Fruit fly (Drosophila melanogaster): ENCODE data around the gene CG18273.

Gene CG18273

DNA sequence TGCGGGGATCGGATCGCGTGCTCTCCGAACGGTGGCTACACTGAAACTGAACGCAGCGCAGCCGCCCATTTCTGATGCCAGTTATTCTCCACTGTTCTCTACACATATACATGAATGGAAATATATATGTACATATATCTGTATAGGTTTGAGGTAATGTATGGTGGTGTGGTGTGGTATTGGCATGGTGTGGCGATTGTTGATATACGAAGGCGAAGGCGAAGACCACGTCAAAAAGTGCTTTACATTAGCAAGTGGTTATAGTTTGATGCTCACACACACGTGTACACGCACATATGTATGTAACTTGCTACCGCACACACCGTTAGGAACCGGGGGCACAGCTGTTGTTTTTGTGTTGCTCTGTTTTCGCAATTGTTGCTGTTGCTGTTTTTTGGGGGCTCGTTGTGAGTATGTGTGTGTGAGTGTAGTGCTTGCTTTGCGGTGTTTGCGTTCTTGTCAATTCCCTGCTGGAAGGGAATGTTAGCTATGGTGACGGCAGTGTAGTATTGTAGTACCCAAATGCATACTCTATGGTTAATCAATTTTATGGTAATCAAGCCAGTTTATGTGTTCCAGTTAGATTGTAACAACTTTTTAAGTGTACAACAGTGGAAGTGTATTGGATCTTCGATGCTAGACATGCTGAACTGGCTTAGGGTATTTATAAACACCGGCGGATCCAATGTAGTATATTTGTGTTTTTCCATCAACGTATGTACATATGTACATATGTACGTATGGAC lies 6.2 kb upstream of the CG18273 start, which contains the start of gene CG17896 (continued):
- TF ChIP-seq CG9437 (GFP tag; optimal IDR thresholded peaks at IDR 0.05) (peak; percentile 89), run (tag; optimal IDR thresholded peaks at IDR 0.05) (peak; percentile 91), usp (GFP tag; optimal IDR thresholded peaks at IDR 0.05) (no peak), fu2 (GFP tag; optimal IDR thresholded peaks at IDR 0.05) (peak; percentile 99), CG12071 (GFP tag; optimal IDR thresholded peaks at IDR 0.05) (peak; percentile 98), CG15696 (tag; optimal IDR thresholded peaks at IDR 0.05) (peak; percentile 80), CG4707 (GFP tag; optimal IDR thresholded peaks at IDR 0.05) (peak; percentile 85), pho (GFP tag; optimal IDR thresholded peaks at IDR 0.05) (peak; percentile 99), Tbp (GFP tag; optimal IDR thresholded peaks at IDR 0.05) (no peak), dmrt99B (tag; optimal IDR thresholded peaks at IDR 0.05) (peak; percentile 97), unc-4 (GFP tag; IDR thresholded peaks at IDR 0.05; ENCODE audit: partially characterized antibody) (no peak), CG13296 (GFP tag; optimal IDR thresholded peaks at IDR 0.05) (peak; percentile 97), slou (GFP tag; optimal IDR thresholded peaks at IDR 0.05) (peak; percentile 97), Doc3 (GFP tag; IDR thresholded peaks at IDR 0.05; ENCODE audit: partially characterized antibody) (0 out of 3 replicates have a peak, but pooled peaks have one; percentile 44), CG32767 (GFP tag; IDR thresholded peaks at IDR 0.05) (peak; percentile 96), CG8765 (GFP tag; IDR thresholded peaks at IDR 0.05) (peak; percentile 95), Spps (tag; optimal IDR thresholded peaks at IDR 0.05) (peak; percentile 74), cad (GFP tag; optimal IDR thresholded peaks at IDR 0.05) (no peak), tin (GFP tag; optimal IDR thresholded peaks at IDR 0.05) (peak; percentile 96), NC2α (GFP tag; optimal IDR thresholded peaks at IDR 0.05) (peak; percentile 97), MBD-R2 (GFP tag; IDR thresholded peaks at IDR 0.05) (peak; percentile 98), Poxn (GFP tag; IDR thresholded peaks at IDR 0.05) (peak; percentile 98), btn (GFP tag; optimal IDR thresholded peaks at IDR 0.05) (peak; percentile 92), Gug (GFP tag; IDR thresholded peaks at IDR 0.05) (peak; percentile 99), CG10959 (GFP tag; IDR thresholded peaks at IDR 0.05) (peak; percentile 91), mld (GFP tag; IDR thresholded peaks at IDR 0.05; ENCODE audit: partially characterized antibody) (no peak), CG13123 (GFP tag; optimal IDR thresholded peaks at IDR 0.05) (peak; percentile 94), zf30C (GFP tag; optimal IDR thresholded peaks at IDR 0.05) (peak; percentile 30), CG2116 (GFP tag; optimal IDR thresholded peaks at IDR 0.05) (peak; percentile 75), Oaz (GFP tag; IDR thresholded peaks at IDR 0.05) (peak; percentile 96), lola (GFP tag; optimal IDR thresholded peaks at IDR 0.05) (peak in 2 of 3 experiments; percentile 50 to 76), CG2202 (tag; optimal IDR thresholded peaks at IDR 0.05) (peak; percentile 79), vfl (GFP tag; optimal IDR thresholded peaks at IDR 0.05) (peak; percentile 98), CG12659 (GFP tag; optimal IDR thresholded peaks at IDR 0.05) (peak; percentile 98), B-H2 (GFP tag; optimal IDR thresholded peaks at IDR 0.05) (peak; percentile 84), C15 (GFP tag; IDR thresholded peaks at IDR 0.05) (peak; percentile 97), Bgb (GFP tag; IDR thresholded peaks at IDR 0.05; ENCODE audit: partially characterized antibody) (no peak; the same call in 1 of the 2 replicates), CG17186 (GFP tag; optimal IDR thresholded peaks at IDR 0.05) (peak; percentile 75), pita (GFP tag; optimal IDR thresholded peaks at IDR 0.05) (no peak), zfh1 (GFP tag; IDR thresholded peaks at IDR 0.05) (peak; percentile 97), CG10462 (GFP tag; optimal IDR thresholded peaks at IDR 0.05) (peak; percentile 93), Camta (GFP tag; optimal IDR thresholded peaks at IDR 0.05) (peak; percentile 97), Xrp1 (GFP tag; IDR thresholded peaks at IDR 0.05) (peak; percentile 97), cas (GFP tag; IDR thresholded peaks at IDR 0.05) (peak; percentile 98), exex (tag; optimal IDR thresholded peaks at IDR 0.05) (peak; percentile 91), gcm2 (GFP tag; optimal IDR thresholded peaks at IDR 0.05) (peak; percentile 89), Sox100B (GFP tag; optimal IDR thresholded peaks at IDR 0.05) (peak; percentile 92), CG7963 (GFP tag; IDR thresholded peaks at IDR 0.05; ENCODE audit: partially characterized antibody) (no peak), CG8944 (GFP tag; optimal IDR thresholded peaks at IDR 0.05) (peak; percentile 98)

Data from whole organism, embryonic.